Worm (Caenorhabditis elegans): ENCODE data around the gene fbxb-82.

DNA sequence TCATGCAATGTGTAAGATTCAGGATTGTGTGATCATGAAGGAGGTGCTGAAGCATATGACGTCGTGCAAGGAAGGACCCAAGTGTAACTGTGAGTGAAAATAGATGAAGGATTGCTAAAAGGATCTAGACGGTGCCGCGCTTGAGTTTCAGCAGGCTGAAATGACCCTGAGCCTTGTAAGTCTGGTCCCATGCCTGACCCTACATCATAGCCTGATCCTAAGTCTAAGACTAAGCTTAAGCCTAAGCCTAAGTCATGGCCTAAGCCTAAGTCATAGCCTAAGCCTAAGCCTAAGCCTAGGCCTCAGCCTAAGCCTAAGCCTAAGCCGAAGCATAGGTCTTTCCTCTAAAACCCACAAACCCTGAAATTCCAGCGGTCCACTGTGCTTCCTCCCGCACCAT is 25.2 kb downstream of the fbxb-82 start:
- no peak for TF ChIP-seq W03F9.2 (tag; optimal IDR thresholded peaks at IDR 0.05)
- TF ChIP-seq him-1 (tag; optimal IDR thresholded peaks at IDR 0.05), result no peak

Data from whole organism, L4/young adult.